Fruit fly (Drosophila melanogaster) whole organism: Measurements from ENCODE around the gene pon.

Experiments
- CG8478 ChIP-seq: fragments of >200 bp; optimal IDR thresholded peaks from 2 replicates; lab custom pipeline; 2018; ENCODE audit warnings: inconsistent platforms
- Dll ChIP-seq: fragments of >200 bp; optimal IDR thresholded peaks from 2 replicates; lab custom pipeline; 2017
- EcR ChIP-seq, 2 experiments: fragments of >200 bp; optimal IDR thresholded peaks; 2 replicates each; lab custom pipeline; 2017; ENCODE audit warnings: missing biosample characterization in 2 of 2, missing genetic modification characterization in 2 of 2, missing genetic modification reagents in 2 of 2
- pan ChIP-seq: fragments of >200 bp; optimal IDR thresholded peaks from 2 replicates; lab custom pipeline; 2017
- psq ChIP-seq: fragments of >200 bp; optimal IDR thresholded peaks from 2 replicates; lab custom pipeline; 2017
- usp ChIP-seq: fragments of >200 bp; optimal IDR thresholded peaks from 2 replicates; lab custom pipeline; 2017; ENCODE audit warnings: missing biosample characterization, missing genetic modification characterization, mixed read lengths

DNA sequence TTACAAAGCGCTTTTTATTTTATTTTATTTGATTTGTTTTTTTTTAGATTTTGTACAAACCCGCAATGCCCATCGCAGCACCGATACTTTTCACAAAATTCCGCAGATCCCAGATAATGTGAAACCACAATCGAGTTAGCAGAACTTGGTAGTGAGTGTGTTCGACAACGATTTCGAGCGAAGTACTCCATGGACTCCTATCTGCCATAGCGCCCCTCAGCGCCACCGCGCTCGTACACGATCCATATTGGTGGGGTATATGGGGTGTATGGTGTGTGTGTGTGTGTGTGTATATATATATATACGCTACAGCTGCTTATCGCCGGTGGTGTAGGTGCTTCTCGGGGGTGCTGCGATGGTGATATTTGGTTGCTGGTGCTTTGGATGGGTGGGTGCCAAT is 23.7 kb upstream of the pon start:
- TF ChIP-seq psq (lab: Kevin White, UChicago) (no peak), pan (lab: Kevin White, UChicago) (no peak), usp (GFP tag; lab: Kevin White, UChicago) (no peak), Dll (lab: Kevin White, UChicago) (no peak), EcR (GFP tag; optimal IDR thresholded peaks at IDR 0.05; lab: Kevin White, UChicago) (no peak), CG8478 (lab: Kevin White, UChicago) (no peak)
